Fruit fly (Drosophila melanogaster): ENCODE data around the gene sip2.

Gene sip2

dm6 chr2L:6970813-6971212 is 6.9 kb upstream of the sip2 start:
- TF ChIP-seq rn (GFP tag; IDR thresholded peaks at IDR 0.05) (no peak), EcR (GFP tag; optimal IDR thresholded peaks at IDR 0.05) (no peak), CG17806 (tag; optimal IDR thresholded peaks at IDR 0.05) (no peak), Pif1A (GFP tag; optimal IDR thresholded peaks at IDR 0.05) (no peak), CG14655 (GFP tag; optimal IDR thresholded peaks at IDR 0.05) (no peak), CG13204 (GFP tag; optimal IDR thresholded peaks at IDR 0.05) (no peak), D1 (tag; optimal IDR thresholded peaks at IDR 0.05) (no peak), CG9948 (tag; optimal IDR thresholded peaks at IDR 0.05) (no peak), CG34367 (tag; optimal IDR thresholded peaks at IDR 0.05) (no peak), CG8159 (tag; optimal IDR thresholded peaks at IDR 0.05) (no peak), Ets98B (GFP tag; IDR thresholded peaks at IDR 0.05) (no peak), CG32121 (GFP tag; IDR thresholded peaks at IDR 0.05) (no peak), CG15710 (tag; optimal IDR thresholded peaks at IDR 0.05) (no peak), CG10348 (GFP tag; IDR thresholded peaks at IDR 0.05) (no peak), CG12605 (GFP tag; IDR thresholded peaks at IDR 0.05) (no peak)

DNA sequence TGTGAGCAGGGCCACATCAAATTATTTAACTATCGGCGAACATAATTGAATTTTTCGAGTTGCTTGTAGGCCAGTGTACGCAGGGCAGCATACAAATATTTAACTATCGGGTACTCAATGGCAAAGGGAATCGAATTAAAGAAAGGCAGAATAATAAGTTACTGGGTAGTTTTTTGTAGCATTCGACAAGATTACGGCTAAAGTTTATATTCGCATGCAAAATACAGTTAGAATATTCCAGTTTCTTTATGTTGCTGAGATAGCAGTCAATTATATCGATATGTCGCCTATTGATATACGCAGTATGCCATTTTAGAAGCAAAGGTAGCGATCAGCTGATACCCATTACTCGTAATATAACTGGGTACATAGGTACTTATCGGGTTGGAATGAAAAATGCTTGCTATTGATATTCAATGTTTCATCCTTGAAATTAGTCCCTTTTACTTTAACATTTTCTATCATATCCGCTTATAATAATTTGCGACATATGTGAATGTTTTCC is 4.2 kb upstream of the sip2 start:
- TF ChIP-seq CG12605 (GFP tag; IDR thresholded peaks at IDR 0.05) (peak; percentile 32; the same call in 1 of the 2 replicates), CG32121 (GFP tag; IDR thresholded peaks at IDR 0.05) (no peak), CG8159 (tag; optimal IDR thresholded peaks at IDR 0.05) (peak; percentile 32), Snoo (tag; optimal IDR thresholded peaks at IDR 0.05) (peak; percentile 22), Ets98B (GFP tag; IDR thresholded peaks at IDR 0.05) (peak; percentile 48), EcR (GFP tag; optimal IDR thresholded peaks at IDR 0.05) (no peak), rn (GFP tag; IDR thresholded peaks at IDR 0.05) (0 out of 2 replicates have a peak, but pooled peaks have one; percentile 11), CG10348 (GFP tag; IDR thresholded peaks at IDR 0.05) (no peak), CG4496 (GFP tag; IDR thresholded peaks at IDR 0.05) (peak; percentile 36; the same call in 1 of the 3 replicates), D1 (tag; optimal IDR thresholded peaks at IDR 0.05) (no peak), CG13204 (GFP tag; optimal IDR thresholded peaks at IDR 0.05) (no peak), CG17806 (tag; optimal IDR thresholded peaks at IDR 0.05) (peak; percentile 42)

DNA sequence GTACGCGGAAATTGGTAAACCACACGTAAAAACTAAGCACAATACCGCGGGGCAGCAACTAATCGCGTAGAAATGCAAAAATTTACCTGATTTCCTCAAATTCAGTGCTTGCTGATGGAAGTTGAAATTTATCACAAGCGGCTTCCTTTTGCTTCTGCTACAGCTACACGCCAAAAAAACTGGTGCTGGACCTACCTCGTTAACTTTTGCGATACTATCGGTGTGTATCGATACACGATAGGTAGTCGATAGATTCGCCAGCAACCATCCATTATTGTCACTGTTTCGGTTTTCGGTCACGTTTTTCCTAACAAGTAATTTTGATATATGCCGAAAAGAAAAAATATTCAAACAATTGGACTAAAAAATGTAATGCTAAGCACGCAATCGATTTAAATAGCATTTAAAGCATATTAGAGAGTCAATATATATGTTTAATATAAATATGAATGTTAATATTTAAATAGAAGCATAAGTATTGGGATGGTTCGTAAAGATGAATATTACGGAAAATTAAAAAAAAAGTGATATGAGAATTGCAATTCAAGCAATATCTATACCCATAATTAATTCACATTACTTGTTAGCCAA is 3.6 kb upstream of the sip2 start, which contains the start of gene Sumo:
TSS of gene Sumo (minus strand) at position 223 of the 591 bp plus-strand sequence.
- TF ChIP-seq Ets98B (GFP tag; IDR thresholded peaks at IDR 0.05), result peak; percentile 5; the same call in 1 of the 2 replicates
- no peak for TF ChIP-seq rn (GFP tag; IDR thresholded peaks at IDR 0.05)
- TF ChIP-seq CG15710 (tag; optimal IDR thresholded peaks at IDR 0.05), result peak; percentile 6

DNA sequence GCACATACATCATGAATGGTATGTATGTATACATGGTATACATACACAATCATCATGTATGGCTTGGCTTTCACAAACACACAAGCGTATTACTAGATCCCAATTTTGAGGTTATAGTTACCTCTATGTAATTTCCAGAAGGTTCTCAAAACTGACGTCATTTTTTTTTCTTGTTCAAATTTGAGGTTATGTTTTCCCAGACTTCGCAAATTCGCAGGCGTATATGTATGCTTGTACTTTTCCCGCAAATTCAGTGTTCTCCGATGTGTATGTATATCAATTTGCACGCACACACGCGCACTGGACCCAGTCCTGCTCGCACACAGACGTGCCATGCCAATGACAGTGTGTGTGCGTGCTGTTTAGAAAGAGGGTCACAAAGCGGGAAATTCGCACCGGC is 2.4 kb upstream of the sip2 start:
- no peak for TF ChIP-seq CG12605 (GFP tag; IDR thresholded peaks at IDR 0.05)
- 0 out of 3 replicates have a peak, but pooled peaks have one; percentile 12 for TF ChIP-seq CG4496 (GFP tag; IDR thresholded peaks at IDR 0.05)
- peak; percentile 23 for TF ChIP-seq EcR (GFP tag; optimal IDR thresholded peaks at IDR 0.05)

- TF ChIP-seq gl (tag; optimal IDR thresholded peaks at IDR 0.05) (no peak), CG9948 (tag; optimal IDR thresholded peaks at IDR 0.05) (no peak), D1 (tag; optimal IDR thresholded peaks at IDR 0.05) (no peak), fd96Ca (GFP tag; IDR thresholded peaks at IDR 0.05) (no peak), CG13204 (GFP tag; optimal IDR thresholded peaks at IDR 0.05) (no peak), CG32121 (GFP tag; IDR thresholded peaks at IDR 0.05) (no peak), CG34367 (tag; optimal IDR thresholded peaks at IDR 0.05) (no peak), Ets98B (GFP tag; IDR thresholded peaks at IDR 0.05) (no peak), rn (GFP tag; IDR thresholded peaks at IDR 0.05) (no peak), Pif1A (GFP tag; optimal IDR thresholded peaks at IDR 0.05) (no peak), CG4496 (GFP tag; IDR thresholded peaks at IDR 0.05) (no peak), Pif1B (GFP tag; optimal IDR thresholded peaks at IDR 0.05) (no peak), CG8159 (tag; optimal IDR thresholded peaks at IDR 0.05) (no peak), CG8301 (tag; optimal IDR thresholded peaks at IDR 0.05) (no peak), Snoo (tag; optimal IDR thresholded peaks at IDR 0.05) (no peak)
These were observed 758 bp upstream of the sip2 start for dm6 chr2L:6964632-6965031.

DNA sequence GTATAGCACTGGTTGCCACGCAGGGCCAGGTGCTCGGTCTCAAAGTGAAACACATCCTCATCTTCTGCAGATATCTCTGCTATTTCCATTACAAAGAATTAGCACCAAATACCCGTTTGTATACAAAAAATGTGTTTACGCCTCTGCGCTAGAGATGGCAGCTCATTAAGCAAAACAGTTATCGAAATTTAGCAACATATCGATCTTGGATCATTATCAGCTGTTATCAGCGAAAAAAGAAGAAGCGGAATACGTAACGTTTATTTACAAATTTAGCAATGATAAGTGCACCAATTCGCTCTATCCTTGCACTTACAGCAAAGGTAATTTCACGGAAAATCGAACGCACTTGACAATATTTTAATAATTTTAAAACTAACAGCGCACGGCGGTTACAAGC is 3.7 kb downstream of the sip2 start, which contains the start of the genes Atac1 and Hmgcl:
TSS of gene Atac1 (minus strand) at position 164 of the 400 bp plus-strand sequence.
TSS of gene Hmgcl (plus strand) at position 213 of the 400 bp plus-strand sequence.
- no peak for TF ChIP-seq Ets98B (GFP tag; IDR thresholded peaks at IDR 0.05)
- TF ChIP-seq EcR (GFP tag; optimal IDR thresholded peaks at IDR 0.05), result no peak
- no peak for TF ChIP-seq CG34367 (tag; optimal IDR thresholded peaks at IDR 0.05)
- TF ChIP-seq rn (GFP tag; IDR thresholded peaks at IDR 0.05), result no peak
- TF ChIP-seq CG8301 (tag; optimal IDR thresholded peaks at IDR 0.05), result no peak
- no peak for TF ChIP-seq fd96Ca (GFP tag; IDR thresholded peaks at IDR 0.05)
- TF ChIP-seq CG12605 (GFP tag; IDR thresholded peaks at IDR 0.05), result no peak
- TF ChIP-seq gl (tag; optimal IDR thresholded peaks at IDR 0.05), result no peak
- no peak for TF ChIP-seq CG17806 (tag; optimal IDR thresholded peaks at IDR 0.05)
- TF ChIP-seq CG8159 (tag; optimal IDR thresholded peaks at IDR 0.05), result no peak
- no peak for TF ChIP-seq Pif1B (GFP tag; optimal IDR thresholded peaks at IDR 0.05)
- no peak for TF ChIP-seq CG14655 (GFP tag; optimal IDR thresholded peaks at IDR 0.05)
- TF ChIP-seq CG15710 (tag; optimal IDR thresholded peaks at IDR 0.05), result no peak
- no peak for TF ChIP-seq CG4496 (GFP tag; IDR thresholded peaks at IDR 0.05)
- no peak for TF ChIP-seq Pif1A (GFP tag; optimal IDR thresholded peaks at IDR 0.05)
- no peak for TF ChIP-seq Snoo (tag; optimal IDR thresholded peaks at IDR 0.05)
- no peak for TF ChIP-seq CG32121 (GFP tag; IDR thresholded peaks at IDR 0.05)
- TF ChIP-seq D1 (tag; optimal IDR thresholded peaks at IDR 0.05), result no peak
- no peak for TF ChIP-seq CG13204 (GFP tag; optimal IDR thresholded peaks at IDR 0.05)
